Worm (Caenorhabditis elegans) whole organism, late embryonic: ENCODE measurements around the gene ocr-2.

Experiments
- ama-1 ChIP-seq: fragments of 150-350 bp; optimal IDR thresholded peaks from 2 replicates; lab custom pipeline; 2014
- mec-3 ChIP-seq: sonication (generic microtip); optimal IDR thresholded peaks from 2 replicates; lab custom pipeline; 2016; ENCODE audit warnings: borderline replicate concordance, missing genetic modification characterization, missing compliant biosample characterization
- nfya-1 ChIP-seq: sonication (generic microtip); optimal IDR thresholded peaks from 2 replicates; lab custom pipeline; 2017; ENCODE audit warnings: missing genetic modification characterization, mild to moderate bottlenecking, missing compliant biosample characterization, antibody characterized with exemption, moderate library complexity
- nhr-11 ChIP-seq: fragments of 150-350 bp; optimal IDR thresholded peaks from 2 replicates; lab custom pipeline; 2014; ENCODE audit warnings: missing biosample characterization, missing genetic modification characterization
- sox-4 ChIP-seq: sonication (generic microtip); optimal IDR thresholded peaks from 2 replicates; lab custom pipeline; 2017; ENCODE audit warnings: mild to moderate bottlenecking, missing genetic modification characterization, inconsistent platforms, missing compliant biosample characterization
- tbx-2 ChIP-seq: sonication (generic microtip); optimal IDR thresholded peaks from 2 replicates; lab custom pipeline; 2016; ENCODE audit warnings: missing genetic modification characterization, missing compliant biosample characterization
- ttx-3 ChIP-seq: sonication (generic microtip); optimal IDR thresholded peaks from 2 replicates; lab custom pipeline; 2016; ENCODE audit warnings: missing genetic modification reagents, missing genetic modification characterization, missing compliant biosample characterization
- zip-5 ChIP-seq: sonication (generic microtip); optimal IDR thresholded peaks from 2 replicates; lab custom pipeline; 2016; ENCODE audit warnings: missing genetic modification characterization, missing compliant biosample characterization
- ztf-16 ChIP-seq: sonication (generic microtip); optimal IDR thresholded peaks from 2 replicates; lab custom pipeline; 2017; ENCODE audit warnings: missing genetic modification characterization, missing compliant biosample characterization

DNA sequence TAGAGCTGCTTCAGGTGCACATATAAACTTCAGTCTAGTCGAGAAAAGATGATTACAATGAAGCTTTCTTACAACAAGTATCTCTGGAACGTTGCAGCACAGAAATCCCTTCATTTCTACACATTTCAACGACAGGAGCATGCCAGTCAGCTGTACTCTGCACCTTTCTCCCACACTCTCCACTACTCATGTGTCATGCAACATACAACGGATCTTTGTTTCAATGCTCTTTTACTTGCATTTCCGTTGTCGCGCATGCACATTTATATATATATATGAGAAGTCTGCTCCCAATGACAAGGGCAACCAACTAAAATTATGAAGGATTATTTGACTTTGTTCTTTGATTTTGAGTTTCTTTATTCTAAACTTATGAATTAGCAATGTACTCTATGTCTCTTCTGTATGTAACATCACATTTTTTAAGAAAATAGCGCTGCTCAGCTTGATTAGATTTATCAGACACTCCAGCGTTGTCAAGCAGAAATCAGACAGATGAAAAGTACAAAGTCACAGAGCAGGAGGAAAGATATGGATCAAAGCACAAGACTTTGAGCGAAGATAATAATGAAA is 15.3 kb upstream of the ocr-2 start:
- no peak for TF ChIP-seq ttx-3
- TF ChIP-seq mec-3 (tag; lab: Kevin White, UChicago) = no peak
- no peak for TF ChIP-seq nhr-11 (tag; lab: Kevin White, UChicago)
- no peak for TF ChIP-seq zip-5 (tag; lab: Kevin White, UChicago)
- no peak for TF ChIP-seq tbx-2 (tag; lab: Kevin White, UChicago)
- no peak for TF ChIP-seq ama-1 (lab: Kevin White, UChicago)
- TF ChIP-seq sox-4 (tag; lab: Kevin White, UChicago) = no peak
- no peak for TF ChIP-seq nfya-1 (tag; lab: Kevin White, UChicago)
- TF ChIP-seq ztf-16 (tag; lab: Kevin White, UChicago) = no peak
